Comparison of ENCODE assay signal across 2 fruit fly cellular contexts in genomic region chr3L:15252562-15252961, dm6.
TF ChIP-seq lines count a peak whose summit lies in the region.

No protein-coding gene starts in this region.

TF ChIP-seq in whole organism, embryonic, 481 proteins besides CTCF, POLR2A, EP300 and RAD21 (continued from another document):
- TF ChIP-seq CG14860 (GFP tag; IDR thresholded peaks at IDR 0.05; lab: Robert Waterston, UW; ENCODE audit: partially characterized antibody), result no peak
- no peak for TF ChIP-seq ttk (GFP tag; IDR thresholded peaks at IDR 0.05; lab: Robert Waterston, UW)
- TF ChIP-seq Awh (GFP tag; IDR thresholded peaks at IDR 0.05; lab: Robert Waterston, UW), result no peak
- TF ChIP-seq ATbp (GFP tag; optimal IDR thresholded peaks at IDR 0.05; lab: Kevin White, UChicago), result peak; percentile 3
- TF ChIP-seq prd (optimal IDR thresholded peaks at IDR 0.05; lab: Kevin White, UChicago), result no peak
- no peak for TF ChIP-seq prd (GFP tag; IDR thresholded peaks at IDR 0.05; lab: Robert Waterston, UW)
- TF ChIP-seq lmd (GFP tag; IDR thresholded peaks at IDR 0.05; lab: Robert Waterston, UW), result no peak
- no peak for TF ChIP-seq caup (GFP tag; optimal IDR thresholded peaks at IDR 0.05; lab: Kevin White, UChicago; ENCODE audit: severe bottlenecking)
- peak; percentile 15 for TF ChIP-seq Xbp1 (GFP tag; optimal IDR thresholded peaks at IDR 0.05; lab: Kevin White, UChicago)
- no peak for TF ChIP-seq da (GFP tag; optimal IDR thresholded peaks at IDR 0.05; lab: Kevin White, UChicago)
- peak; percentile 41 for TF ChIP-seq CG10979 (tag; optimal IDR thresholded peaks at IDR 0.05; lab: Kevin White, UChicago)
- TF ChIP-seq CG31441 (GFP tag; IDR thresholded peaks at IDR 0.05; lab: Robert Waterston, UW), result peak; percentile 34; the same call in 1 of the 2 replicates
- TF ChIP-seq ara (GFP tag; IDR thresholded peaks at IDR 0.05; lab: Robert Waterston, UW), result no peak
- no peak for TF ChIP-seq CG17385 (GFP tag; optimal IDR thresholded peaks at IDR 0.05; lab: Kevin White, UChicago)
- peak; percentile 56; the same call in 2 of the 3 replicates for TF ChIP-seq CG17361 (GFP tag; IDR thresholded peaks at IDR 0.05; lab: Robert Waterston, UW)
- peak; percentile 32 for TF ChIP-seq Oli (tag; optimal IDR thresholded peaks at IDR 0.05; lab: Kevin White, UChicago)
- TF ChIP-seq Eip74EF (GFP tag; optimal IDR thresholded peaks at IDR 0.05; lab: Kevin White, UChicago), result no peak
- TF ChIP-seq Abd-B (GFP tag; optimal IDR thresholded peaks at IDR 0.05; lab: Kevin White, UChicago), result peak; percentile 18
- TF ChIP-seq luna (GFP tag; optimal IDR thresholded peaks at IDR 0.05; lab: Kevin White, UChicago), result no peak
- TF ChIP-seq CG2712 (tag; optimal IDR thresholded peaks at IDR 0.05; lab: Kevin White, UChicago), result peak; percentile 34
- peak; percentile 9 for TF ChIP-seq sens (GFP tag; lab: Kevin White, UChicago)
- TF ChIP-seq Med (GFP tag; lab: Kevin White, UChicago), result peak; percentile 24
- no peak for TF ChIP-seq CG4854 (GFP tag; optimal IDR thresholded peaks at IDR 0.05; lab: Kevin White, UChicago)
- TF ChIP-seq Asciz (GFP tag; optimal IDR thresholded peaks at IDR 0.05; lab: Kevin White, UChicago), result peak; percentile 31
- TF ChIP-seq lola (GFP tag; optimal IDR thresholded peaks at IDR 0.05; lab: Kevin White, UChicago), result peak in 1 of 3 experiments; percentile 19
- TF ChIP-seq CG34376 (GFP tag; optimal IDR thresholded peaks at IDR 0.05; lab: Kevin White, UChicago), result no peak
- TF ChIP-seq CG4707 (GFP tag; optimal IDR thresholded peaks at IDR 0.05; lab: Kevin White, UChicago), result no peak
- TF ChIP-seq lov (optimal IDR thresholded peaks at IDR 0.05; lab: Kevin White, UChicago), result no peak
- no peak for TF ChIP-seq lov (GFP tag; IDR thresholded peaks at IDR 0.05; lab: Robert Waterston, UW)
- no peak for TF ChIP-seq CG8359 (GFP tag; optimal IDR thresholded peaks at IDR 0.05; lab: Kevin White, UChicago; ENCODE audit: borderline replicate concordance)
- peak; percentile 4 for TF ChIP-seq CG11723 (GFP tag; optimal IDR thresholded peaks at IDR 0.05; lab: Kevin White, UChicago)
- TF ChIP-seq so (GFP tag; IDR thresholded peaks at IDR 0.05; lab: Robert Waterston, UW), result no peak
- TF ChIP-seq CG10565 (GFP tag; optimal IDR thresholded peaks at IDR 0.05; lab: Kevin White, UChicago), result no peak
- peak; percentile 35 for TF ChIP-seq pnt (GFP tag; optimal IDR thresholded peaks at IDR 0.05; lab: Kevin White, UChicago)
- TF ChIP-seq CG12071 (GFP tag; optimal IDR thresholded peaks at IDR 0.05; lab: Kevin White, UChicago), result no peak
- TF ChIP-seq Hr51 (GFP tag; optimal IDR thresholded peaks at IDR 0.05; lab: Kevin White, UChicago), result peak in 1 of 2 experiments; percentile 14
- TF ChIP-seq CG2678 (tag; optimal IDR thresholded peaks at IDR 0.05; lab: Kevin White, UChicago), result peak; percentile 33
- TF ChIP-seq stc (GFP tag; IDR thresholded peaks at IDR 0.05; lab: Robert Waterston, UW), result no peak
- TF ChIP-seq fd96Cb (tag; optimal IDR thresholded peaks at IDR 0.05; lab: Kevin White, UChicago), result peak; percentile 3
- TF ChIP-seq chif (GFP tag; optimal IDR thresholded peaks at IDR 0.05; lab: Kevin White, UChicago), result no peak
- TF ChIP-seq CG12769 (tag; optimal IDR thresholded peaks at IDR 0.05; lab: Kevin White, UChicago), result no peak
- peak; percentile 13 for TF ChIP-seq CG12391 (tag; optimal IDR thresholded peaks at IDR 0.05; lab: Kevin White, UChicago)
- peak; percentile 49 for TF ChIP-seq CG11504 (tag; optimal IDR thresholded peaks at IDR 0.05; lab: Kevin White, UChicago)
- peak; percentile 11 for TF ChIP-seq CG17359 (tag; optimal IDR thresholded peaks at IDR 0.05; lab: Kevin White, UChicago)
- TF ChIP-seq CG17829 (tag; optimal IDR thresholded peaks at IDR 0.05; lab: Kevin White, UChicago), result peak; percentile 25
- TF ChIP-seq CG8388 (GFP tag; optimal IDR thresholded peaks at IDR 0.05; lab: Kevin White, UChicago), result peak; percentile 26
- no peak for TF ChIP-seq CG3065 (GFP tag; optimal IDR thresholded peaks at IDR 0.05; lab: Kevin White, UChicago)
- TF ChIP-seq chm (GFP tag; IDR thresholded peaks at IDR 0.05; lab: Robert Waterston, UW), result no peak
- TF ChIP-seq phol (tag; optimal IDR thresholded peaks at IDR 0.05; lab: Kevin White, UChicago), result peak; percentile 46
- TF ChIP-seq CG18619 (GFP tag; optimal IDR thresholded peaks at IDR 0.05; lab: Kevin White, UChicago), result no peak
- TF ChIP-seq CG7556 (GFP tag; optimal IDR thresholded peaks at IDR 0.05; lab: Kevin White, UChicago), result peak; percentile 25
- TF ChIP-seq CG11085 (GFP tag; IDR thresholded peaks at IDR 0.05; lab: Robert Waterston, UW), result no peak
- TF ChIP-seq CG13424 (tag; optimal IDR thresholded peaks at IDR 0.05; lab: Kevin White, UChicago), result peak; percentile 16
- no peak for TF ChIP-seq sqz (GFP tag; optimal IDR thresholded peaks at IDR 0.05; lab: Kevin White, UChicago)
- TF ChIP-seq seq (GFP tag; IDR thresholded peaks at IDR 0.05; lab: Robert Waterston, UW), result no peak
- no peak for TF ChIP-seq fd3F (GFP tag; optimal IDR thresholded peaks at IDR 0.05; lab: Kevin White, UChicago)
- TF ChIP-seq gcm2 (GFP tag; optimal IDR thresholded peaks at IDR 0.05; lab: Kevin White, UChicago), result no peak
- TF ChIP-seq sc (optimal IDR thresholded peaks at IDR 0.05; lab: Kevin White, UChicago), result no peak
- TF ChIP-seq sc (GFP tag; optimal IDR thresholded peaks at IDR 0.05; lab: Kevin White, UChicago), result peak; percentile 3
- no peak for TF ChIP-seq danr (GFP tag; IDR thresholded peaks at IDR 0.05; lab: Robert Waterston, UW)
- TF ChIP-seq CG34422 (GFP tag; IDR thresholded peaks at IDR 0.05; lab: Robert Waterston, UW), result no peak
- no peak for TF ChIP-seq Deaf1 (tag; optimal IDR thresholded peaks at IDR 0.05; lab: Kevin White, UChicago)
- peak in 1 of 2 experiments; percentile 83 for TF ChIP-seq eve (GFP tag; optimal IDR thresholded peaks at IDR 0.05; lab: Kevin White, UChicago)
- no peak for TF ChIP-seq Dfd (GFP tag; optimal IDR thresholded peaks at IDR 0.05; lab: Kevin White, UChicago)
- TF ChIP-seq Tbp (GFP tag; optimal IDR thresholded peaks at IDR 0.05; lab: Kevin White, UChicago), result no peak
- peak; percentile 14 for TF ChIP-seq CG8924 (tag; optimal IDR thresholded peaks at IDR 0.05; lab: Kevin White, UChicago)

TF ChIP-seq in whole organism, prepupa, 60 proteins besides CTCF, POLR2A, EP300 and RAD21 (continued from another document):
- TF ChIP-seq achi (GFP tag; optimal IDR thresholded peaks at IDR 0.05; lab: Kevin White, UChicago), result peak; percentile 27
- no peak for TF ChIP-seq CG16779 (tag; optimal IDR thresholded peaks at IDR 0.05; lab: Kevin White, UChicago)
- TF ChIP-seq CG4318 (GFP tag; optimal IDR thresholded peaks at IDR 0.05; lab: Kevin White, UChicago), result peak; percentile 71
- TF ChIP-seq CG10669 (GFP tag; optimal IDR thresholded peaks at IDR 0.05; lab: Kevin White, UChicago), result no peak
- no peak for TF ChIP-seq topi (GFP tag; optimal IDR thresholded peaks at IDR 0.05; lab: Kevin White, UChicago)
- TF ChIP-seq CG6792 (GFP tag; optimal IDR thresholded peaks at IDR 0.05; lab: Kevin White, UChicago), result peak; percentile 3
- no peak for TF ChIP-seq Ets96B (tag; optimal IDR thresholded peaks at IDR 0.05; lab: Kevin White, UChicago)
- peak; percentile 79 for TF ChIP-seq Hr4 (GFP tag; optimal IDR thresholded peaks at IDR 0.05; lab: Kevin White, UChicago)
- TF ChIP-seq CG8632 (GFP tag; optimal IDR thresholded peaks at IDR 0.05; lab: Kevin White, UChicago), result no peak
- TF ChIP-seq CG3032 (tag; optimal IDR thresholded peaks at IDR 0.05; lab: Kevin White, UChicago), result no peak
- TF ChIP-seq cyc (GFP tag; optimal IDR thresholded peaks at IDR 0.05; lab: Kevin White, UChicago), result no peak
